Fruit fly (Drosophila melanogaster) whole organism, embryonic: ENCODE results near the gene CG17717.
A peak's percentile ranks its signal among the peaks of the same experiment; 100 is the strongest.

Source experiments
- Antp ChIP-seq: fragments of 200-800 bp; sonication (Bioruptor generic); optimal IDR thresholded peaks from 3 replicates; lab custom pipeline; 2016; ENCODE audit warnings: missing biosample characterization, missing genetic modification characterization
- CG1024 ChIP-seq: fragments of 200-800 bp; sonication (Bioruptor generic); IDR thresholded peaks from 2 replicates; pipeline ENCODE4 v1.3.6; 2022; ENCODE audit warnings: missing biosample characterization, missing genetic modification characterization
- CG10267 ChIP-seq: fragments of 200-800 bp; sonication (Bioruptor generic); optimal IDR thresholded peaks from 2 replicates; lab custom pipeline; 2018; ENCODE audit warnings: missing biosample characterization, mild to moderate bottlenecking, missing genetic modification characterization, moderate library complexity
- CG10565 ChIP-seq: fragments of 200-800 bp; sonication (Bioruptor generic); optimal IDR thresholded peaks from 3 replicates; lab custom pipeline; 2016; ENCODE audit warnings: missing biosample characterization, mild to moderate bottlenecking, missing genetic modification characterization
- CG11247 ChIP-seq: fragments of 200-800 bp; sonication (Bioruptor generic); IDR thresholded peaks from 2 replicates; pipeline ENCODE4 v1.3.6; 2022; ENCODE audit warnings: missing biosample characterization, missing genetic modification characterization
- CG11723 ChIP-seq: fragments of 200-800 bp; sonication (Bioruptor generic); optimal IDR thresholded peaks from 2 replicates; lab custom pipeline; 2017; ENCODE audit warnings: missing biosample characterization, mild to moderate bottlenecking, missing genetic modification characterization
- CG13775 ChIP-seq: fragments of 200-800 bp; sonication (Bioruptor generic); optimal IDR thresholded peaks from 3 replicates; lab custom pipeline; 2017; ENCODE audit warnings: missing biosample characterization, mild to moderate bottlenecking, missing genetic modification characterization
- CG15011 ChIP-seq: fragments of 200-800 bp; sonication (Bioruptor generic); optimal IDR thresholded peaks from 3 replicates; lab custom pipeline; 2018; ENCODE audit warnings: missing biosample characterization, mild to moderate bottlenecking, missing genetic modification characterization
- CG17568 ChIP-seq: fragments of 200-800 bp; sonication (Bioruptor generic); optimal IDR thresholded peaks from 2 replicates; lab custom pipeline; 2018; ENCODE audit warnings: missing biosample characterization, mild to moderate bottlenecking, missing genetic modification characterization, moderate library complexity
- CG1832 ChIP-seq: fragments of 200-800 bp; sonication (Bioruptor generic); optimal IDR thresholded peaks from 2 replicates; lab custom pipeline; 2017; ENCODE audit warnings: missing biosample characterization, mild to moderate bottlenecking, missing genetic modification characterization, inconsistent platforms
- CG18619 ChIP-seq: fragments of 200-800 bp; sonication (Bioruptor generic); optimal IDR thresholded peaks from 3 replicates; lab custom pipeline; 2017; ENCODE audit warnings: missing biosample characterization, mild to moderate bottlenecking, missing genetic modification characterization
- CG2202 ChIP-seq: fragments of 200-800 bp; sonication (Bioruptor generic); optimal IDR thresholded peaks from 2 replicates; lab custom pipeline; 2018; ENCODE audit warnings: missing biosample characterization, mild to moderate bottlenecking, missing genetic modification characterization
- CG34224 ChIP-seq: fragments of 200-800 bp; sonication (Bioruptor generic); IDR thresholded peaks from 3 replicates; pipeline ENCODE4 v1.3.6; 2022; ENCODE audit warnings: missing biosample characterization, missing genetic modification characterization; ENCODE audit not compliant: partially characterized antibody
- CG4360 ChIP-seq: fragments of 200-800 bp; sonication (Bioruptor generic); IDR thresholded peaks from 2 replicates; pipeline ENCODE4 v1.3.6; 2022; ENCODE audit warnings: missing biosample characterization, missing genetic modification characterization
- CG4707 ChIP-seq: fragments of 200-800 bp; sonication (Bioruptor generic); optimal IDR thresholded peaks from 2 replicates; lab custom pipeline; 2018; ENCODE audit warnings: missing biosample characterization, mild to moderate bottlenecking, missing genetic modification characterization, moderate library complexity
- CHES-1-like ChIP-seq: fragments of 200-800 bp; sonication (Bioruptor generic); optimal IDR thresholded peaks from 2 replicates; lab custom pipeline; 2016; ENCODE audit warnings: missing biosample characterization, missing genetic modification characterization
- Camta ChIP-seq: fragments of 200-800 bp; sonication (Bioruptor generic); optimal IDR thresholded peaks from 2 replicates; lab custom pipeline; 2016; ENCODE audit warnings: missing biosample characterization, missing genetic modification characterization
- Chrac-16 ChIP-seq: fragments of 200-800 bp; sonication (Bioruptor generic); optimal IDR thresholded peaks from 3 replicates; lab custom pipeline; 2016; ENCODE audit warnings: missing biosample characterization, missing genetic modification characterization
- Dll ChIP-seq: fragments of 200-800 bp; sonication (Bioruptor generic); IDR thresholded peaks from 4 replicates; pipeline ENCODE4 v1.3.6; 2022; ENCODE audit warnings: missing biosample characterization, missing genetic modification characterization; ENCODE audit not compliant: partially characterized antibody
- Doc2 ChIP-seq: fragments of 200-800 bp; sonication (Bioruptor generic); IDR thresholded peaks from 2 replicates; pipeline ENCODE4 v1.3.6; 2022; ENCODE audit warnings: missing biosample characterization, missing genetic modification characterization
- Dp ChIP-seq: fragments of 200-800 bp; sonication (Bioruptor generic); optimal IDR thresholded peaks from 2 replicates; lab custom pipeline; 2018; ENCODE audit warnings: missing biosample characterization, mild to moderate bottlenecking, missing genetic modification characterization, moderate library complexity
- Drgx ChIP-seq: fragments of 200-800 bp; sonication (Bioruptor generic); IDR thresholded peaks from 2 replicates; pipeline ENCODE4 v1.3.6; 2022; ENCODE audit warnings: missing biosample characterization, missing genetic modification characterization
- Ets97D ChIP-seq: fragments of 200-800 bp; sonication (Bioruptor generic); optimal IDR thresholded peaks from 3 replicates; lab custom pipeline; 2016; ENCODE audit warnings: missing biosample characterization, missing genetic modification characterization
- Hey ChIP-seq: fragments of 200-800 bp; sonication (Bioruptor generic); optimal IDR thresholded peaks from 3 replicates; lab custom pipeline; 2018; ENCODE audit warnings: missing biosample characterization, mild to moderate bottlenecking, missing genetic modification characterization
- HmgZ ChIP-seq: fragments of 200-800 bp; sonication (Bioruptor generic); optimal IDR thresholded peaks from 2 replicates; lab custom pipeline; 2018; ENCODE audit warnings: missing biosample characterization, mild to moderate bottlenecking, missing genetic modification characterization
- NC2α ChIP-seq: fragments of 200-800 bp; sonication (Bioruptor generic); optimal IDR thresholded peaks from 2 replicates; lab custom pipeline; 2016; ENCODE audit warnings: missing biosample characterization, missing genetic modification characterization
- Oli ChIP-seq: fragments of 200-800 bp; sonication (Bioruptor generic); optimal IDR thresholded peaks from 2 replicates; lab custom pipeline; 2018; ENCODE audit warnings: missing biosample characterization, mild to moderate bottlenecking, missing genetic modification characterization, moderate library complexity
- Pdp1 ChIP-seq, 2 experiments: fragments of 200-800 bp; sonication (Bioruptor generic); optimal IDR thresholded peaks; 3 replicates each; lab custom pipeline; 2016; ENCODE audit warnings: missing biosample characterization in 2 of 2, missing genetic modification characterization in 2 of 2, mild to moderate bottlenecking in 1 of 2, moderate library complexity in 1 of 2
- Side ChIP-seq: fragments of 200-800 bp; sonication (Bioruptor generic); optimal IDR thresholded peaks from 2 replicates; lab custom pipeline; 2016; ENCODE audit warnings: missing biosample characterization, missing genetic modification characterization
- Sox102F ChIP-seq: fragments of 200-800 bp; sonication (Bioruptor generic); optimal IDR thresholded peaks from 2 replicates; lab custom pipeline; 2018; ENCODE audit warnings: missing biosample characterization, mild to moderate bottlenecking, missing genetic modification characterization, moderate library complexity
- Sry-β ChIP-seq: fragments of 200-800 bp; sonication (Bioruptor generic); optimal IDR thresholded peaks from 2 replicates; lab custom pipeline; 2018; ENCODE audit warnings: missing biosample characterization, mild to moderate bottlenecking, missing genetic modification characterization, moderate library complexity
- Sry-δ ChIP-seq: fragments of 200-800 bp; sonication (Bioruptor generic); optimal IDR thresholded peaks from 2 replicates; lab custom pipeline; 2016; ENCODE audit warnings: missing biosample characterization, missing genetic modification characterization
- abd-A ChIP-seq: fragments of 200-800 bp; sonication (Bioruptor generic); optimal IDR thresholded peaks from 3 replicates; lab custom pipeline; 2019; ENCODE audit warnings: missing biosample characterization, mild to moderate bottlenecking, missing genetic modification characterization, moderate library complexity
- bigmax ChIP-seq: fragments of 200-800 bp; sonication (Bioruptor generic); optimal IDR thresholded peaks from 2 replicates; lab custom pipeline; 2018; ENCODE audit warnings: missing biosample characterization, mild to moderate bottlenecking, missing genetic modification characterization
- br ChIP-seq: fragments of >200 bp; optimal IDR thresholded peaks from 2 replicates; lab custom pipeline; 2017
- chm ChIP-seq: fragments of 200-800 bp; sonication (Bioruptor generic); IDR thresholded peaks from 2 replicates; pipeline ENCODE4 v1.3.6; 2022; ENCODE audit warnings: missing biosample characterization, missing genetic modification characterization
- corto ChIP-seq: fragments of 200-800 bp; sonication (Bioruptor generic); optimal IDR thresholded peaks from 2 replicates; lab custom pipeline; 2016; ENCODE audit warnings: missing biosample characterization, mild to moderate bottlenecking, missing genetic modification characterization, moderate library complexity
- crol ChIP-seq: fragments of 200-800 bp; sonication (Bioruptor generic); IDR thresholded peaks from 2 replicates; pipeline ENCODE4 v1.3.6; 2022; ENCODE audit warnings: missing biosample characterization, missing genetic modification characterization
- dmrt11E ChIP-seq: fragments of 200-800 bp; sonication (Bioruptor generic); optimal IDR thresholded peaks from 3 replicates; lab custom pipeline; 2018; ENCODE audit warnings: missing biosample characterization, mild to moderate bottlenecking, missing genetic modification characterization, moderate library complexity
- en ChIP-seq: fragments of 200-800 bp; sonication (Bioruptor generic); optimal IDR thresholded peaks from 2 replicates; lab custom pipeline; 2016; ENCODE audit warnings: missing biosample characterization, missing genetic modification characterization
- gt ChIP-seq: fragments of 200-800 bp; sonication (Bioruptor generic); IDR thresholded peaks from 2 replicates; pipeline ENCODE4 v1.3.6; 2022; ENCODE audit warnings: missing biosample characterization, missing genetic modification characterization
- inv ChIP-seq: fragments of 200-800 bp; sonication (Bioruptor generic); IDR thresholded peaks from 2 replicates; pipeline ENCODE4 v1.3.6; 2022; ENCODE audit warnings: missing biosample characterization, missing genetic modification characterization; ENCODE audit not compliant: partially characterized antibody
- lola ChIP-seq, 3 experiments: fragments of >200 bp in 2 of 3; fragments of 200-800 bp in 1 of 3; sonication (Bioruptor generic) in 1 of 3; optimal IDR thresholded peaks; 2 replicates each; lab custom pipeline; 2017 to 2019; ENCODE audit warnings: missing biosample characterization in 3 of 3, missing genetic modification characterization in 3 of 3, mild to moderate bottlenecking in 1 of 3, moderate library complexity in 1 of 3
- mld ChIP-seq: fragments of 200-800 bp; sonication (Bioruptor generic); IDR thresholded peaks from 3 replicates; pipeline ENCODE4 v1.3.6; 2022; ENCODE audit warnings: missing biosample characterization, missing genetic modification characterization; ENCODE audit not compliant: partially characterized antibody
- odd ChIP-seq: fragments of 200-800 bp; sonication (Bioruptor generic); optimal IDR thresholded peaks from 2 replicates; lab custom pipeline; 2017; ENCODE audit warnings: missing biosample characterization, mild to moderate bottlenecking, missing genetic modification characterization
- pita ChIP-seq: fragments of 200-800 bp; sonication (Bioruptor generic); optimal IDR thresholded peaks from 2 replicates; lab custom pipeline; 2017; ENCODE audit warnings: missing biosample characterization, mild to moderate bottlenecking, missing genetic modification characterization
- sens-2 ChIP-seq: fragments of 200-800 bp; sonication (Bioruptor generic); IDR thresholded peaks from 2 replicates; pipeline ENCODE4 v1.3.6; 2022; ENCODE audit warnings: missing biosample characterization, missing genetic modification characterization
- twi ChIP-seq: fragments of 200-800 bp; optimal IDR thresholded peaks from 2 replicates; lab custom pipeline; 2019; ENCODE audit warnings: missing biosample characterization, mild to moderate bottlenecking, missing genetic modification characterization, moderate library complexity
- zen ChIP-seq: fragments of 200-800 bp; sonication (Bioruptor generic); optimal IDR thresholded peaks from 3 replicates; lab custom pipeline; 2018; ENCODE audit warnings: missing biosample characterization, mild to moderate bottlenecking, missing genetic modification characterization, moderate library complexity

CG17717 gene

DNA sequence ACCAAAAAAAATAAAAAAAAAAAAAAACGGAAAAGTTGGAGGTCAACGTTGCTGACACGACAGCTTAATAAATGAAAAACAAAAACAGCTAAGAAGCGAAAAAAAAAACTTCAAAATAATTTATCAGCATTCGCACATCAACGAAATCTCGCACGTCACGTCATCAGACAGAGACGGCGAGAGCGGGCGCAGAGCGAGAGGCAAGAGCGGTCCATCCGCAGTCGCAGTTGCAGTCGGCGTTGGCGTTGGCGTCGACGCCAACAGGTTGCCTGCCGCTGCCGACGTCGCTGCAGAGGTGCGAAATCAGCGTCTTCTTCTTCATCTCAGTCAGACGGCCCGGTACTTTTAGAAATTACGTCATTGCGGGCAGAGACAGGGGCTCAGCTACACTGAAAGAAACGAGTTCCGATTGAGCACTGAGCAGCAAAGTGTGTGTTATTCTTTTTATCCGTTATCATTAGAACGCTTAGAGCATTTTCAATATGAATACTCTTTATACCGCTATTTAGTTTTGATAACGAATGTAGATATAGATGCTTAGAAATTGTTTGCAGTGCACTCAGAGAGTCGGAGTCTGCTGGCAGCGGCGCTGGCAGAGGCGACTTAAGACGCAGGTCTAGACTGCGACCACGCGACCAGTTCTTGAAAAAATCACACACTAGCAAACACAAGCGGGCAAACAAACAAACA is 39.5 kb upstream of the CG17717 start (continued):
- peak; percentile 94 for TF ChIP-seq corto (GFP tag; lab: Kevin White, UChicago)
- peak; percentile 76 for TF ChIP-seq CG4360 (GFP tag; lab: Robert Waterston, UW)
- TF ChIP-seq Chrac-16 (GFP tag; lab: Kevin White, UChicago): peak; percentile 94
- TF ChIP-seq Camta (GFP tag; lab: Kevin White, UChicago): peak; percentile 92
- peak; percentile 90 for TF ChIP-seq NC2α (GFP tag; lab: Kevin White, UChicago)
- TF ChIP-seq lola (GFP tag; optimal IDR thresholded peaks at IDR 0.05; lab: Kevin White, UChicago): peak in 1 of 3 experiments; percentile 90
- peak; percentile 86 for TF ChIP-seq en
- peak; percentile 95 for TF ChIP-seq HmgZ
- peak; percentile 96 for TF ChIP-seq CHES-1-like (GFP tag; lab: Kevin White, UChicago)
- TF ChIP-seq CG2202 (tag; lab: Kevin White, UChicago): peak; percentile 82
- TF ChIP-seq CG10267 (tag; lab: Kevin White, UChicago): peak; percentile 90
- peak; percentile 97 for TF ChIP-seq CG11247 (GFP tag; lab: Robert Waterston, UW)
- TF ChIP-seq br (lab: Kevin White, UChicago): no peak
- TF ChIP-seq odd (GFP tag; lab: Kevin White, UChicago): peak; percentile 88
- TF ChIP-seq chm: peak; percentile 94
- TF ChIP-seq twi (tag; lab: Kevin White, UChicago): peak; percentile 84
- no peak for TF ChIP-seq Dll (GFP tag; lab: Robert Waterston, UW)
- peak; percentile 95 for TF ChIP-seq Antp (GFP tag; lab: Kevin White, UChicago)
- TF ChIP-seq pita (GFP tag; lab: Kevin White, UChicago): no peak
- TF ChIP-seq CG15011: peak; percentile 92
- peak; percentile 65 for TF ChIP-seq Hey (tag; lab: Kevin White, UChicago)
- peak; percentile 75 for TF ChIP-seq Sry-δ (GFP tag; lab: Kevin White, UChicago)
- peak; percentile 97 for TF ChIP-seq zen (tag; lab: Kevin White, UChicago)
- TF ChIP-seq CG1024 (GFP tag; lab: Robert Waterston, UW): peak; percentile 87
- TF ChIP-seq dmrt11E: peak; percentile 88
- TF ChIP-seq Doc2 (GFP tag; lab: Robert Waterston, UW): peak; percentile 76
- peak; percentile 57 for TF ChIP-seq crol (GFP tag; lab: Robert Waterston, UW)
- TF ChIP-seq Oli (tag; lab: Kevin White, UChicago): peak; percentile 93
- peak; percentile 91 for TF ChIP-seq CG13775
- TF ChIP-seq CG4707: peak; percentile 77
- peak; percentile 96 for TF ChIP-seq Side (GFP tag; lab: Kevin White, UChicago)
- TF ChIP-seq inv (GFP tag; lab: Robert Waterston, UW): no peak
- TF ChIP-seq mld (GFP tag; lab: Robert Waterston, UW): no peak
- TF ChIP-seq CG1832: peak; percentile 82
- peak; percentile 92 for TF ChIP-seq CG18619 (GFP tag; lab: Kevin White, UChicago)
- peak; percentile 83 for TF ChIP-seq Ets97D (GFP tag; lab: Kevin White, UChicago)
- peak; percentile 52 for TF ChIP-seq Sry-β (GFP tag; lab: Kevin White, UChicago)
- TF ChIP-seq CG10565 (GFP tag; lab: Kevin White, UChicago): peak; percentile 84
- TF ChIP-seq CG34224: no peak
- peak; percentile 86 for TF ChIP-seq gt (GFP tag; lab: Robert Waterston, UW)
- peak; percentile 93 for TF ChIP-seq sens-2
- TF ChIP-seq Pdp1 (GFP tag; optimal IDR thresholded peaks at IDR 0.05; lab: Kevin White, UChicago): peak; percentile 96 to 97
- TF ChIP-seq bigmax: peak; percentile 76
- TF ChIP-seq Dp (GFP tag; lab: Kevin White, UChicago): no peak
- TF ChIP-seq Sox102F: peak; percentile 90
- TF ChIP-seq Drgx: peak; percentile 98
- peak; percentile 84 for TF ChIP-seq CG17568 (GFP tag; lab: Kevin White, UChicago)
- no peak for TF ChIP-seq abd-A (tag; lab: Kevin White, UChicago)
- TF ChIP-seq CG11723 (GFP tag; lab: Kevin White, UChicago): peak; percentile 85
